Worm (Caenorhabditis elegans) whole organism, L4/young adult: Measurements from ENCODE around the gene ceh-43.
A peak's percentile ranks its signal among the peaks of the same experiment; 100 is the strongest.

Experiments
- W03F9.2 ChIP-seq: fragments of 150-350 bp; optimal IDR thresholded peaks from 2 replicates; lab custom pipeline; 2014; ENCODE audit warnings: missing biosample characterization, missing genetic modification characterization
- dao-5 ChIP-seq: sonication (generic microtip); optimal IDR thresholded peaks from 2 replicates; lab custom pipeline; 2016; ENCODE audit warnings: missing genotype, missing genetic modification characterization, moderate library complexity, missing compliant biosample characterization
- him-1 ChIP-seq: sonication (generic microtip); optimal IDR thresholded peaks from 2 replicates; lab custom pipeline; 2016; ENCODE audit warnings: missing genotype, missing genetic modification reagents, missing genetic modification characterization, missing compliant biosample characterization

The ceh-43 gene

ce11 chrIII:4449357-4449756 lies 386 bp downstream of the ceh-43 start:
- TF ChIP-seq W03F9.2 (tag; lab: Kevin White, UChicago) (peak; percentile 15), dao-5 (tag; lab: Kevin White, UChicago) (peak; percentile 34), him-1 (tag; lab: Kevin White, UChicago) (no peak)

- TF ChIP-seq dao-5 (tag; lab: Kevin White, UChicago) (no peak), W03F9.2 (tag; lab: Kevin White, UChicago) (no peak), him-1 (tag; lab: Kevin White, UChicago) (no peak)
These were observed 1.7 kb downstream of the ceh-43 start for ce11 chrIII:4448029-4448428.

- TF ChIP-seq dao-5 (tag; lab: Kevin White, UChicago) (no peak), W03F9.2 (tag; lab: Kevin White, UChicago) (no peak), him-1 (tag; lab: Kevin White, UChicago) (no peak)
These were observed 5.3 kb downstream of the ceh-43 start for ce11 chrIII:4444492-4444891.

ce11 chrIII:4441781-4442180 lies 8.0 kb downstream of the ceh-43 start, which contains the start of gene nex-3:
Gene nex-3, plus strand, starts transcription at chrIII:4442081.
- no peak for TF ChIP-seq him-1 (tag; lab: Kevin White, UChicago)
- TF ChIP-seq dao-5 (tag; lab: Kevin White, UChicago) = no peak
- TF ChIP-seq W03F9.2 (tag; lab: Kevin White, UChicago) = no peak

ce11 chrIII:4439493-4439983 lies 10.2 kb downstream of the ceh-43 start, which contains the start of gene C28A5.2:
Gene C28A5.2, minus strand, starts transcription at chrIII:4439543.
- TF ChIP-seq W03F9.2 (tag; lab: Kevin White, UChicago) (no peak), dao-5 (tag; lab: Kevin White, UChicago) (no peak), him-1 (tag; lab: Kevin White, UChicago) (no peak)

ce11 chrIII:4435262-4435661 lies 14.5 kb downstream of the ceh-43 start:
- no peak for TF ChIP-seq W03F9.2 (tag; lab: Kevin White, UChicago)
- TF ChIP-seq him-1 (tag; lab: Kevin White, UChicago) = no peak
- TF ChIP-seq dao-5 (tag; lab: Kevin White, UChicago) = no peak

- TF ChIP-seq dao-5 (tag; lab: Kevin White, UChicago) (no peak), him-1 (tag; lab: Kevin White, UChicago) (no peak), W03F9.2 (tag; lab: Kevin White, UChicago) (peak; percentile 52)
These were observed 15.4 kb downstream of the ceh-43 start, which contains the start of gene C28A5.1 for ce11 chrIII:4434294-4434781. Gene C28A5.1, minus strand, starts transcription at chrIII:4434344.

- no peak for TF ChIP-seq W03F9.2 (tag; lab: Kevin White, UChicago)
- TF ChIP-seq him-1 (tag; lab: Kevin White, UChicago) = no peak
- no peak for TF ChIP-seq dao-5 (tag; lab: Kevin White, UChicago)
These were observed 20.3 kb downstream of the ceh-43 start, which contains the start of gene C28A5.6 for ce11 chrIII:4429402-4429801. Gene C28A5.6, minus strand, starts transcription at chrIII:4429502.

- no peak for TF ChIP-seq him-1 (tag; lab: Kevin White, UChicago)
- TF ChIP-seq dao-5 (tag; lab: Kevin White, UChicago) = no peak
- TF ChIP-seq W03F9.2 (tag; lab: Kevin White, UChicago) = no peak
These were observed 20.9 kb downstream of the ceh-43 start for ce11 chrIII:4428797-4429196.

ce11 chrIII:4419117-4419978 lies 30.4 kb downstream of the ceh-43 start, which contains the start of the genes R07E5.7 and cku-80:
Gene R07E5.7, minus strand, starts transcription at chrIII:4419167.
Gene cku-80, plus strand, starts transcription at chrIII:4419848.
- TF ChIP-seq dao-5 (tag; lab: Kevin White, UChicago) = no peak
- TF ChIP-seq W03F9.2 (tag; lab: Kevin White, UChicago) = peak; percentile 73

- TF ChIP-seq him-1 (tag; lab: Kevin White, UChicago) (no peak), W03F9.2 (tag; lab: Kevin White, UChicago) (no peak), dao-5 (tag; lab: Kevin White, UChicago) (no peak)
These were observed 31.8 kb downstream of the ceh-43 start, which contains the start of the genes R07E5.19 and pdcd-2 for ce11 chrIII:4417956-4418355. Gene R07E5.19, minus strand, starts transcription at chrIII:4418056. Gene pdcd-2, minus strand, starts transcription at chrIII:4418057.

- TF ChIP-seq dao-5 (tag; lab: Kevin White, UChicago) (no peak), him-1 (tag; lab: Kevin White, UChicago) (no peak), W03F9.2 (tag; lab: Kevin White, UChicago) (no peak)
These were observed 34.6 kb downstream of the ceh-43 start, which contains the start of gene R07E5.11 for ce11 chrIII:4415135-4415534. Gene R07E5.11, minus strand, starts transcription at chrIII:4415235.

ce11 chrIII:4413099-4413498 lies 36.6 kb downstream of the ceh-43 start, which contains the start of gene mpc-1:
Gene mpc-1, plus strand, starts transcription at chrIII:4413457.
- no peak for TF ChIP-seq dao-5 (tag; lab: Kevin White, UChicago)
- no peak for TF ChIP-seq W03F9.2 (tag; lab: Kevin White, UChicago)
- TF ChIP-seq him-1 (tag; lab: Kevin White, UChicago) = no peak
